Worm (Caenorhabditis elegans): ENCODE measurements around the gene srlf-12.

ce11 chrIV:10909206-10909605, 17.3 kb upstream of the srlf-12 start, which contains the start of gene ZK596.2:
- TF ChIP-seq alr-1 (tag; optimal IDR thresholded peaks at IDR 0.05) (no peak), unc-62 (GFP tag; optimal IDR thresholded peaks at IDR 0.05) (no peak), ama-1 (optimal IDR thresholded peaks at IDR 0.05) (no peak), lin-11 (tag; optimal IDR thresholded peaks at IDR 0.05) (no peak), elt-1 (tag; optimal IDR thresholded peaks at IDR 0.05) (no peak), ceh-16 (tag; optimal IDR thresholded peaks at IDR 0.05) (no peak), lsy-2 (tag; optimal IDR thresholded peaks at IDR 0.05) (no peak)

Measured in whole organism, L2 larva.